Fruit fly (Drosophila melanogaster) whole organism: ENCODE results near the gene CG32037.

ENCODE experiments used
- EcR ChIP-seq, 2 experiments: fragments of >200 bp; optimal IDR thresholded peaks; 2 replicates each; lab custom pipeline; 2017; ENCODE audit warnings: missing biosample characterization in 2 of 2, missing genetic modification characterization in 2 of 2, missing genetic modification reagents in 2 of 2
- pan ChIP-seq: fragments of >200 bp; optimal IDR thresholded peaks from 2 replicates; lab custom pipeline; 2017
- psq ChIP-seq: fragments of >200 bp; optimal IDR thresholded peaks from 2 replicates; lab custom pipeline; 2017
- usp ChIP-seq: fragments of >200 bp; optimal IDR thresholded peaks from 2 replicates; lab custom pipeline; 2017; ENCODE audit warnings: missing biosample characterization, missing genetic modification characterization, mixed read lengths

- TF ChIP-seq psq (no peak), EcR (GFP tag; optimal IDR thresholded peaks at IDR 0.05; lab: Kevin White, UChicago) (no peak), pan (lab: Kevin White, UChicago) (no peak), usp (GFP tag; lab: Kevin White, UChicago) (no peak)
These were observed 17.2 kb upstream of the CG32037 start, which contains the start of gene CG3408 for dm6 chr3L:9509037-9509830.
